Fruit fly (Drosophila melanogaster) S2 (cell line): ENCODE results near the gene PolG2.

Experiments
- CG8478 ChIP-seq: fragments of >200 bp; optimal IDR thresholded peaks from 2 replicates; lab custom pipeline; 2018
- CTCF ChIP-seq, 2 experiments: fragments of >200 bp; optimal IDR thresholded peaks; 2 replicates each; lab custom pipeline; 2018

PolG2 gene

dm6 chr2L:13833058-13833457, at the start of gene PolG2, which contains the start of the genes GatC and Polr2C:
PolG2 (minus strand) TSS chr2L:13833105.
GatC (minus strand) TSS chr2L:13833105.
Polr2C (plus strand) TSS chr2L:13833337.
- no peak for TF ChIP-seq CTCF (optimal IDR thresholded peaks at IDR 0.05; lab: Kevin White, UChicago)
- no peak for TF ChIP-seq CG8478

- TF ChIP-seq CTCF (optimal IDR thresholded peaks at IDR 0.05; lab: Kevin White, UChicago) (no peak), CG8478 (no peak)
Measured at dm6 chr2L:13881939-13882338, 49.0 kb upstream of the PolG2 start.

- TF ChIP-seq CG8478 (no peak), CTCF (optimal IDR thresholded peaks at IDR 0.05; lab: Kevin White, UChicago) (no peak)
Measured at dm6 chr2L:13881387-13881902, 48.5 kb upstream of the PolG2 start.

DNA sequence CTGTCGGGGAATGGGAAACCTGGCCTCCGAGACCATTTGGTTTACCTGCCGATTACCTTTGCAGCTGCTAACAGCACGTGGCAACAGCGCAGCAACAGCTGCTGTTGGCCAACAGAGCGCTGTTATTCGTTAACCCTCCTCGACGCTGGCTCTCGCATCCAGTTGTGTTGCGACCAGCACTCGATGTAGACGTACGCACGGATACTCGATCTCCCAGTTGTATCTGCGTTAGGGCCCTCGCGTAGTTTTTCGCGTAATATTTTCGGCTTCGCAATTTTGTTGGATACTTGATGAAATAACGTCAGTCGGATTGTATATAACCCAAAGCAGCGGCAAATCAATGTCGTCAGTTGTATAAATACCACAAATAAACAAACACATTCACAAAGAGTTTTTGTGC, 45.9 kb upstream of the PolG2 start:
- TF ChIP-seq CTCF (optimal IDR thresholded peaks at IDR 0.05; lab: Kevin White, UChicago) (no peak), CG8478 (no peak)

dm6 chr2L:13877934-13878580, 45.2 kb upstream of the PolG2 start:
- TF ChIP-seq CG8478: no peak
- no peak for TF ChIP-seq CTCF (optimal IDR thresholded peaks at IDR 0.05; lab: Kevin White, UChicago)

DNA sequence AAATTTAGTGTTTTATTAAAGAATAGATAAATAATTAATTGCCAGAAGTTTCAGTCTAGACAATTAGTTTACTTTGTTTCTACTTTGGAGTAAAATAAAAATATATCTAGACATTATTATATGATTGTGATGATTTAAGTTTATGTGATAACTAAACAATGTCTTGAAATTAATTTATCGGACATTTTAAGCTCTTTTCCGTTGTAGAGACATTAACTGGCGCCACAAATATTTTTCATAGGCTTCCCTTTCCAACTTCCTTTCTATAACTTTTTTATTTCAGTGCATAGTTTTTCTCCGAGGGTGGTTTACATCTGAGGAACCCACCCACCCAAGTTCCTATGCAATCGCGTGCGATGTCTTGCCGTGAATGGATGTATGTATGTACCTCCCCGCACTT, 43.8 kb upstream of the PolG2 start:
- TF ChIP-seq CG8478: no peak
- TF ChIP-seq CTCF (optimal IDR thresholded peaks at IDR 0.05; lab: Kevin White, UChicago): no peak

dm6 chr2L:13873147-13873546, 40.2 kb upstream of the PolG2 start:
- no peak for TF ChIP-seq CG8478
- no peak for TF ChIP-seq CTCF (optimal IDR thresholded peaks at IDR 0.05; lab: Kevin White, UChicago)

DNA sequence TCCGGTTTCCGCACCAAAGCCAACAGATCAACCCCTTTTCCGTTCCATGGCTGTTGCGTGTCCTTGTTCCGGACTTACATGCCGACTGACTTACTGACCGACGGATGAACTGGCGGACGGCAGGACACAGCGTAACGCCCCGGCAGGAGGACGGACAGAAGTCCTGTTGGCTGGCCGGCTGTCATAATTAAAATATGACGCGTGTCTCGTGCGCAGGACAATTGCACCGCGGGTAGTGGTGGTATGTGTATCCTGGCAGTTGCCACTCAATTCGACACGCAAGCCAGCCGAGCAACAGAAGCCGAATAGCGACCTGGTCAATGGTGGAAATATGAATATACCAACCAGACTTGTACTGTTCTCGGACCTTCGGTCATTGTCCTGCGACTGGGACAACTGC, 36.5 kb upstream of the PolG2 start:
- TF ChIP-seq CG8478 (no peak), CTCF (optimal IDR thresholded peaks at IDR 0.05; lab: Kevin White, UChicago) (no peak)

- TF ChIP-seq CTCF (optimal IDR thresholded peaks at IDR 0.05; lab: Kevin White, UChicago): no peak
Measured at dm6 chr2L:13867653-13868052, 34.7 kb upstream of the PolG2 start.

DNA sequence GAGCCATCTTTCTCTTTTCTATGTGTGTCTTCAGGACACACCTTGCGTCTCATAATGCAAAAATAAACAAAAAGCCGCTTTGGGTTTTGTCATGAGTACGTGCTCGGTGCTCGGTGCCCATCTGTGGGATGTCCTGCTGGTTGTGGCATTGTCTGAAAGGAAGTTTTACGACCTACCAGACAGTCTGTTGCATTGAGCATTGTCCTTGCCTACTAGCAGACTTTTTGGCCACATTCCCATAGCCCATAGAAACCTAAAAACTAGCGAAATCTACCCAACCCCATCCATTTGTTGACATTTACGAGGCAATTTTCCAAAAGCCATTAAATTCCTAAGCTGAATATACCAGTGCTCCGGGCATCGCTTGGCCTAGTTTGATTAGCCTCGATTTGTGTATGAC, 18.2 kb upstream of the PolG2 start:
- TF ChIP-seq CTCF (optimal IDR thresholded peaks at IDR 0.05; lab: Kevin White, UChicago) (no peak), CG8478 (no peak)

DNA sequence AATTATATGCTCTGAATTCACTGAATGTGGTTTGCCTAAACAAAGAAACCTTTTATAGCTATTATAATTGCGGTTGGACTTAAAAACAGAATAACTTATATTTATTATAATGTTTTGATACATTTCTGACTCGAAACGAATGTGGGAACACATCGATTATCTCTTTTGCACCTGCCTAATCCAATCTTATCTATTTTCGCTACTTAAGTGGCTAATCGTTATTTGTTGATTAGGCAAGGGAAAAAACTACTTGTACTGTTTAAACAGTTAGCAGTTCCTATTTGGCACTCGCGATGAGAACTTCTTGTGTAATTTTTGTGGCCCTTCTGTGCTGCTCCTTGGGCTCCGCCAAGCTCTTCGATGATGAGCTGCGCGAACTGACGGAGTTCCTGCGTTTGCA, 16.2 kb upstream of the PolG2 start, which contains the start of gene CG7968:
CG7968 (plus strand) TSS at position 276 of the 400 bp plus-strand sequence.
- TF ChIP-seq CG8478 (no peak), CTCF (optimal IDR thresholded peaks at IDR 0.05; lab: Kevin White, UChicago) (no peak)

DNA sequence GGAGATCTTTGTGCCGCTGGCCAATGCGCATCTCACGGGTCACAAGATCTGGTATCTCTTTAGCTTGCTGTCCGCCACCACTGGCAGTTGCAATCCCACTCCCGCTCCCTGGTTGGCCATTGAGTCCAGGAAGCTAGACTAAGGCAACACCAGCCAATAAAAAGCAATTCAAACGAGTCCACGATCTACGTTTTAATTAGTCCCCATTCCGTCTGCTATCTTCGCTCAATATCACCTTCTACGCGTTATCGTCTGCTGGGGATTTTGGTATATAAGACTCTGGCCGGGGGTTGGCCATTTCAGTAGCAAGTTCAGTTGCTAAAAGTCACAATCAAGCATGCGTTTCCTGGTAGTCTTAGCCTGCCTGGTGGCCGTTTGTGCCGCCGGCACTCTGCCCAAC, 14.7 kb upstream of the PolG2 start, which contains the start of gene CG7953:
CG7953 (plus strand) TSS at position 301 of the 400 bp plus-strand sequence.
- TF ChIP-seq CTCF (optimal IDR thresholded peaks at IDR 0.05; lab: Kevin White, UChicago) (no peak), CG8478 (no peak)

DNA sequence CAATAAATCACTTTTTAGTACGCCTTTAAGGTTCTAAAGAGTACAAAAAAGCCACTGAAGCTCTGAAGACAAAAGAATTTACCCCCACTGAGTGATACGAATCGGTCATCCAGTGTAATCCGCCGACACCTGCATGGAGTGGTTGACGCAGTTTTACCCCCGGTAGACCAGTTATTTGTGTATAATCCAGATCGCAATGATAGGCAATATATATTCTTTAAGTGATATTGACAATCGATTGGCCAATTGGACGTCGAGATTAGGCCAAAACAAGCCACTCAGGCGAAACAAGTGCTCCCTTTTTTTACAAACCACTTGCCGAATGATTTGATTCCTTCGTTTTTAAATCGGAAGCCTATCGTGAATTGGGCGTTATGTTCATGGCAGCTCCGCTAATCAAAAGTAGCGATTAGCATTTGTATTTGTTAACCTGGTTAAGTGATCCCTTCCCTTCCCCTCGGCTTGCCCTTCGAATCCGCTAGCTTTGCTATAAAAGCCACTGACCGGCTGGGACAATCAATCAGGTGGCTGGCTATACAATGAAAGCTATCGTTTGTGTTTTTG, 13.4 kb upstream of the PolG2 start, which contains the start of gene CG7916:
CG7916 (plus strand) TSS at position 514 of the 564 bp plus-strand sequence.
- TF ChIP-seq CG8478: no peak

DNA sequence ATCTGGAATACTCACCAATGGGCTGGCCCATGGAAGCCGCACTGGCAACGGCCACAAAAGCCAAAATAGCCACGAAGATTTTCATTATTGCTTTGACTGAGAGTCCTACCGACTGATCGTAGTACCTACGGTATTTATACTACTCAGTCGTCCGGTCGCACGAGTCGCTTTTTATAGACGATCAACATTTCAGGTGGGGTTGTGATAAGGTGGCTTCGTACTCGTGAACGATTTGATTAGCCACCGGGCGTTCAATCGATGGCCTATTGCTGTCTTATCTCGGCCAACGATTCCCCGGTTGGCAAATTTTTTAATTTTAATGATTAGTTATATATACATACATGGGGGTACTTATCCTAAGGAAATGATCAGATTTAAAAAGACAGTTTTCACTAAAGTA, 12.3 kb upstream of the PolG2 start, which contains the start of gene CG8997:
CG8997 (minus strand) TSS at position 148 of the 400 bp plus-strand sequence.
- TF ChIP-seq CG8478 (no peak), CTCF (optimal IDR thresholded peaks at IDR 0.05; lab: Kevin White, UChicago) (no peak)

DNA sequence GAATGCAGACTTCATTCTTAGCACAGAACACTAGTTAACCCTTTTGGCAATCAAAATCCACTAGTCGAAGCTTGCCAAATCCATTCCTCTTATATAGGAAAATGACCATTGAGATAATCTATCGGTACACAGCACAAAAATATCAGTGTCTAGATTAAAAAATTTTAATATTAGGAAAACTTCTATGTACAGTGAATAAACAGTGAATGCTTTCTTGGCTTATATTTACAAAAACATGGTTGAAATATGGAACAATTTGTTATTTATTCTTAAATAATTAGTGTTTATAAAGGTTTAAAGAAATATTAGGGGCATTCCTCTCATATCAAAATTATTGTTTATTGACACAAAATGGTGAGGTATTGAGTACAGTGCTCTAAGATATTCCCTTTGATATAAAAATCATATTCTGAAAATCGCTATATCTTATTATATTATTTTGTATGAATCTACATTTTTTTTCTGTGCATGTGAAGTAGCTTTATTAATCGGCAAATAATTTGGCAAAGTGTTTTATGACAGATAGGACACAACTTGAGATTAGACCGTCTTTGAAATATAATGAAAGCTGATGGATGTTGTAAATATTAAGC, 10.9 kb upstream of the PolG2 start, which contains the start of gene CG33306:
CG33306 (minus strand) TSS at position 51 of the 593 bp plus-strand sequence.
- TF ChIP-seq CTCF (optimal IDR thresholded peaks at IDR 0.05; lab: Kevin White, UChicago): no peak
- TF ChIP-seq CG8478: no peak

DNA sequence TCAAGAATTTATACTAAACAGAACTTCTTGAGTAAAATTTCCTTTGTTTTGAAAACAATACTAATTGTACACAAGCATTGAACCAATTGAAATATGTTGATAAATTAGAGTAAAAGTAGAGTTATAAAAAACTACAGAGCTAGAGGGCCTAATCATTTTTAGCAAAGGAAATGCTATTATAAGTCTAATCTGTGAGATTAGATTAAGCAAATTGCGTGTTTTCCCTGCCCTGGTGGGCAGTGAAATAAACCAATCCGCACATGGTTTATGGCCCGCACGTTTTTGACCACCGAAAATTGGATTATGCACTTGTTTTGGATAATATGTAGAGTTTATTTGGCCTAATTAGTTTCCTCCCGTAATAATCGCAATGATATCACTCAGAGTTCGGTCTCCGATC, 9.7 kb upstream of the PolG2 start:
- no peak for TF ChIP-seq CTCF (optimal IDR thresholded peaks at IDR 0.05; lab: Kevin White, UChicago)
- TF ChIP-seq CG8478: no peak
